Fruit fly (Drosophila melanogaster): ENCODE measurements around the gene oc.

dm6 chrX:8607902-8608301 is 42.6 kb downstream of the oc start:
- TF ChIP-seq Myc (optimal IDR thresholded peaks at IDR 0.05) (no peak), h (optimal IDR thresholded peaks at IDR 0.05) (no peak), psq (optimal IDR thresholded peaks at IDR 0.05) (no peak), ttk (optimal IDR thresholded peaks at IDR 0.05) (no peak), Sin3A (optimal IDR thresholded peaks at IDR 0.05) (no peak), insv (optimal IDR thresholded peaks at IDR 0.05) (no peak)

All from Kc167 (cell line).